Worm (Caenorhabditis elegans) whole organism, L3 larva: ENCODE results near the gene T07F8.1.

Experiments used
- ama-1 ChIP-seq: fragments of 150-350 bp; optimal IDR thresholded peaks from 2 replicates; lab custom pipeline; 2018
- ceh-82 ChIP-seq: fragments of 150-350 bp; optimal IDR thresholded peaks from 2 replicates; lab custom pipeline; 2014; ENCODE audit warnings: missing biosample characterization, missing genetic modification characterization
- ceh-9 ChIP-seq: sonication (generic microtip); optimal IDR thresholded peaks from 2 replicates; lab custom pipeline; 2018; ENCODE audit warnings: missing biosample characterization, missing genetic modification characterization
- daf-12 ChIP-seq: fragments of 150-350 bp; optimal IDR thresholded peaks from 2 replicates; lab custom pipeline; 2014; ENCODE audit warnings: missing biosample characterization, missing genetic modification reagents, missing genetic modification characterization
- lin-39 ChIP-seq: fragments of 150-350 bp; optimal IDR thresholded peaks from 2 replicates; lab custom pipeline; 2018; ENCODE audit warnings: missing biosample characterization, missing genetic modification reagents, missing genetic modification characterization
- mdl-1 ChIP-seq: fragments of 150-350 bp; optimal IDR thresholded peaks from 2 replicates; lab custom pipeline; 2014; ENCODE audit warnings: missing biosample characterization, missing genetic modification characterization
- nhr-11 ChIP-seq: fragments of 150-350 bp; optimal IDR thresholded peaks from 2 replicates; lab custom pipeline; 2014; ENCODE audit warnings: missing biosample characterization, missing genetic modification characterization
- nhr-25 ChIP-seq: sonication (generic microtip); optimal IDR thresholded peaks from 2 replicates; lab custom pipeline; 2017; ENCODE audit warnings: missing biosample characterization, missing genetic modification characterization
- nhr-43 ChIP-seq: sonication (generic microtip); optimal IDR thresholded peaks from 2 replicates; lab custom pipeline; 2016; ENCODE audit warnings: mild to moderate bottlenecking, missing genetic modification characterization, missing compliant biosample characterization; ENCODE audit not compliant: poor library complexity, severe bottlenecking
- nhr-67 ChIP-seq: fragments of 150-350 bp; optimal IDR thresholded peaks from 2 replicates; lab custom pipeline; 2014; ENCODE audit warnings: missing biosample characterization, missing genetic modification characterization
- pha-4 ChIP-seq: fragments of 150-350 bp; optimal IDR thresholded peaks from 2 replicates; lab custom pipeline; 2014; ENCODE audit warnings: missing biosample characterization, missing genetic modification reagents, missing genetic modification characterization
- tbx-2 ChIP-seq: sonication (generic microtip); optimal IDR thresholded peaks from 2 replicates; lab custom pipeline; 2016; ENCODE audit warnings: mild to moderate bottlenecking, missing genetic modification characterization, missing compliant biosample characterization
- zag-1 ChIP-seq: fragments of 150-350 bp; optimal IDR thresholded peaks from 2 replicates; lab custom pipeline; 2014; ENCODE audit warnings: missing biosample characterization, missing genetic modification characterization

DNA sequence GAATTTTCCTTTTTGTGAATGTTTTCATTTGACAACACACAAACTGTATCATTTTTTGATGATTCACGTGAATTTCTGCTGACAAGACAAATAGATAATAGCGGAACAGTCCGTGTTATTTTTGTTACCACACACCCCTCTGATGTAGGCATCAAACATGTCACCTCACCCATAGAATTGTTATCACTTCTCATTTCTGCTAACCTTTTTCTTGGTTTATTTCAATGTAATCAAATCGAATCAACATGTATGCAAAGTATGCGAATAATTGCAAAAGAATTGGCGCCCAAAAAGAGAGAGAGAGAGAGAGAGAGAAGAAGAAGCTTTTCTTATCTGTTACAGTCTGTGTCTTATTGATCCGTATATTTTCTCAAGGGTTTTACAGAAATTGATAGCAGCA lies 9.2 kb downstream of the T07F8.1 start:
- TF ChIP-seq ama-1 (lab: Kevin White, UChicago): no peak
- no peak for TF ChIP-seq nhr-67 (tag; lab: Kevin White, UChicago)
- no peak for TF ChIP-seq lin-39
- TF ChIP-seq nhr-43 (tag; lab: Kevin White, UChicago): no peak
- no peak for TF ChIP-seq ceh-82 (tag; lab: Kevin White, UChicago)
- no peak for TF ChIP-seq daf-12 (tag; lab: Kevin White, UChicago)
- peak; percentile 0 for TF ChIP-seq nhr-25 (tag; lab: Kevin White, UChicago)
- TF ChIP-seq zag-1 (tag; lab: Kevin White, UChicago): no peak
- no peak for TF ChIP-seq ceh-9 (tag; lab: Kevin White, UChicago)
- no peak for TF ChIP-seq nhr-11
- no peak for TF ChIP-seq mdl-1 (tag; lab: Kevin White, UChicago)
- TF ChIP-seq tbx-2 (tag; lab: Kevin White, UChicago): no peak
- peak; percentile 64 for TF ChIP-seq pha-4 (tag; lab: Kevin White, UChicago)
